Fruit fly (Drosophila melanogaster) whole organism, prepupa: ENCODE results near the gene CG11037.

Experiments used
- Blimp-1 ChIP-seq: fragments of 200-800 bp; sonication (Bioruptor generic); optimal IDR thresholded peaks from 3 replicates; lab custom pipeline; 2017; ENCODE audit warnings: missing biosample characterization, missing genetic modification characterization, mild to moderate bottlenecking, moderate library complexity, missing genetic modification reagents
- CG10631 ChIP-seq: fragments of 200-800 bp; sonication (Bioruptor generic); optimal IDR thresholded peaks from 2 replicates; lab custom pipeline; 2016; ENCODE audit warnings: missing biosample characterization, missing genetic modification characterization
- CG11902 ChIP-seq: fragments of 200-800 bp; sonication (Bioruptor generic); optimal IDR thresholded peaks from 3 replicates; lab custom pipeline; 2016; ENCODE audit warnings: missing biosample characterization, missing genetic modification characterization
- CG1621 ChIP-seq: fragments of 200-800 bp; sonication (Bioruptor generic); optimal IDR thresholded peaks from 3 replicates; lab custom pipeline; 2018; ENCODE audit warnings: missing biosample characterization, mild to moderate bottlenecking, missing genetic modification characterization
- CG3032 ChIP-seq: fragments of 200-800 bp; optimal IDR thresholded peaks from 2 replicates; lab custom pipeline; 2019; ENCODE audit warnings: missing biosample characterization, mild to moderate bottlenecking, missing genetic modification characterization, moderate library complexity
- CG31627 ChIP-seq: fragments of 200-800 bp; sonication (Bioruptor generic); optimal IDR thresholded peaks from 3 replicates; lab custom pipeline; 2016; ENCODE audit warnings: missing biosample characterization, missing genetic modification characterization
- CG32006 ChIP-seq: fragments of 200-800 bp; sonication (Bioruptor generic); optimal IDR thresholded peaks from 3 replicates; lab custom pipeline; 2017; ENCODE audit warnings: missing biosample characterization, mild to moderate bottlenecking, missing genetic modification characterization
- CG34406 ChIP-seq: fragments of 200-800 bp; sonication (Bioruptor generic); optimal IDR thresholded peaks from 3 replicates; lab custom pipeline; 2016; ENCODE audit warnings: missing biosample characterization, missing genetic modification characterization
- CG4318 ChIP-seq: fragments of 200-800 bp; sonication (Bioruptor generic); optimal IDR thresholded peaks from 3 replicates; lab custom pipeline; 2017; ENCODE audit warnings: missing biosample characterization, mild to moderate bottlenecking, missing genetic modification characterization
- CG6163 ChIP-seq: fragments of 200-800 bp; sonication (Bioruptor generic); IDR thresholded peaks from 3 replicates; pipeline ENCODE4 v1.3.6; 2022; ENCODE audit warnings: missing biosample characterization, missing genetic modification characterization
- CG6854 ChIP-seq: fragments of 200-800 bp; sonication (Bioruptor generic); optimal IDR thresholded peaks from 2 replicates; lab custom pipeline; 2017; ENCODE audit warnings: missing biosample characterization, mild to moderate bottlenecking, missing genetic modification characterization
- CG7368 ChIP-seq: fragments of 200-800 bp; sonication (Bioruptor generic); optimal IDR thresholded peaks from 3 replicates; lab custom pipeline; 2016; ENCODE audit warnings: missing biosample characterization, missing genetic modification characterization
- CG8319 ChIP-seq: fragments of 200-800 bp; sonication (Bioruptor generic); optimal IDR thresholded peaks from 3 replicates; lab custom pipeline; 2016; ENCODE audit warnings: missing biosample characterization, missing genetic modification characterization
- CG8632 ChIP-seq: fragments of 200-800 bp; sonication (Bioruptor generic); optimal IDR thresholded peaks from 3 replicates; lab custom pipeline; 2016; ENCODE audit warnings: missing biosample characterization, missing genetic modification characterization
- CG9139 ChIP-seq: fragments of 200-800 bp; sonication (Bioruptor generic); optimal IDR thresholded peaks from 3 replicates; lab custom pipeline; 2017; ENCODE audit warnings: missing biosample characterization, mild to moderate bottlenecking, missing genetic modification characterization
- Eip75B ChIP-seq: fragments of 200-800 bp; sonication (Bioruptor generic); optimal IDR thresholded peaks from 3 replicates; lab custom pipeline; 2016; ENCODE audit warnings: missing biosample characterization, missing genetic modification characterization
- Eip78C ChIP-seq: fragments of 200-800 bp; sonication (Bioruptor generic); peaks from one replicate; lab custom pipeline; 2016; ENCODE audit warnings: missing biosample characterization, missing genetic modification characterization
- Eip93F ChIP-seq: fragments of 200-800 bp; sonication (Bioruptor generic); optimal IDR thresholded peaks from 2 replicates; lab custom pipeline; 2016; ENCODE audit warnings: missing biosample characterization, mild to moderate bottlenecking, missing genetic modification characterization
- Ets21C ChIP-seq: fragments of 200-800 bp; sonication (Bioruptor generic); optimal IDR thresholded peaks from 3 replicates; lab custom pipeline; 2016; ENCODE audit warnings: missing biosample characterization, missing genetic modification characterization
- Ets96B ChIP-seq: fragments of 200-800 bp; optimal IDR thresholded peaks from 2 replicates; lab custom pipeline; 2019; ENCODE audit warnings: missing biosample characterization, mild to moderate bottlenecking, missing genetic modification characterization, moderate library complexity
- Gug ChIP-seq: fragments of 200-800 bp; sonication (Bioruptor generic); IDR thresholded peaks from 2 replicates; pipeline ENCODE4 v1.3.6; 2022; ENCODE audit warnings: missing biosample characterization, missing genetic modification characterization
- Hr38 ChIP-seq: sonication (Bioruptor generic); optimal IDR thresholded peaks from 2 replicates; lab custom pipeline; 2016; ENCODE audit warnings: missing biosample characterization, missing genetic modification characterization
- Lpt ChIP-seq: fragments of 200-800 bp; sonication (Bioruptor generic); optimal IDR thresholded peaks from 3 replicates; lab custom pipeline; 2016; ENCODE audit warnings: missing biosample characterization, missing genetic modification characterization
- Met ChIP-seq: fragments of 200-800 bp; sonication (Bioruptor generic); optimal IDR thresholded peaks from 3 replicates; lab custom pipeline; 2016; ENCODE audit warnings: missing biosample characterization, missing genetic modification characterization
- Smox ChIP-seq: fragments of 200-800 bp; sonication (Bioruptor generic); optimal IDR thresholded peaks from 3 replicates; lab custom pipeline; 2016; ENCODE audit warnings: missing biosample characterization, missing genetic modification characterization
- Sox102F ChIP-seq: fragments of 200-800 bp; sonication (Bioruptor generic); optimal IDR thresholded peaks from 2 replicates; lab custom pipeline; 2016; ENCODE audit warnings: missing biosample characterization, mild to moderate bottlenecking, missing genetic modification characterization
- Sox14 ChIP-seq: fragments of 200-800 bp; sonication (Bioruptor generic); optimal IDR thresholded peaks from 3 replicates; lab custom pipeline; 2016; ENCODE audit warnings: missing biosample characterization, missing genetic modification characterization
- Sox15 ChIP-seq: fragments of 200-800 bp; sonication (Bioruptor generic); optimal IDR thresholded peaks from 3 replicates; lab custom pipeline; 2016; ENCODE audit warnings: missing biosample characterization, missing genetic modification characterization
- achi ChIP-seq: fragments of 200-800 bp; sonication (Bioruptor generic); optimal IDR thresholded peaks from 3 replicates; lab custom pipeline; 2016; ENCODE audit warnings: missing biosample characterization, missing genetic modification characterization
- cyc ChIP-seq: fragments of 200-800 bp; sonication (Bioruptor generic); optimal IDR thresholded peaks from 3 replicates; lab custom pipeline; 2016; ENCODE audit warnings: missing biosample characterization, missing genetic modification characterization
- dac ChIP-seq: fragments of 200-800 bp; sonication (Bioruptor generic); optimal IDR thresholded peaks from 2 replicates; lab custom pipeline; 2017; ENCODE audit warnings: missing biosample characterization, mild to moderate bottlenecking, missing genetic modification characterization
- eg ChIP-seq: fragments of 200-800 bp; sonication (Bioruptor generic); IDR thresholded peaks from 3 replicates; pipeline ENCODE4 v1.3.6; 2022; ENCODE audit warnings: missing biosample characterization, missing genetic modification characterization
- esn ChIP-seq: fragments of 200-800 bp; sonication (Bioruptor generic); optimal IDR thresholded peaks from 2 replicates; lab custom pipeline; 2016; ENCODE audit warnings: missing biosample characterization, mild to moderate bottlenecking, missing genetic modification characterization, moderate library complexity
- fd85E ChIP-seq: fragments of 200-800 bp; sonication (Bioruptor generic); optimal IDR thresholded peaks from 3 replicates; lab custom pipeline; 2016; ENCODE audit warnings: missing biosample characterization, missing genetic modification characterization
- fkh ChIP-seq: fragments of 200-800 bp; sonication (Bioruptor generic); optimal IDR thresholded peaks from 3 replicates; lab custom pipeline; 2017; ENCODE audit warnings: missing biosample characterization, mild to moderate bottlenecking, missing genetic modification characterization, moderate library complexity
- lz ChIP-seq: fragments of 200-800 bp; sonication (Bioruptor generic); optimal IDR thresholded peaks from 3 replicates; lab custom pipeline; 2016; ENCODE audit warnings: missing biosample characterization, missing genetic modification characterization
- net ChIP-seq: fragments of 200-800 bp; sonication (Bioruptor generic); optimal IDR thresholded peaks from 3 replicates; lab custom pipeline; 2016; ENCODE audit warnings: missing biosample characterization, missing genetic modification characterization
- pdm3 ChIP-seq: fragments of 200-800 bp; sonication (Bioruptor generic); optimal IDR thresholded peaks from 3 replicates; lab custom pipeline; 2016; ENCODE audit warnings: missing biosample characterization, missing genetic modification characterization
- salr ChIP-seq, 2 experiments: fragments of 200-800 bp; sonication (Bioruptor generic); optimal IDR thresholded peaks; 3 replicates each; lab custom pipeline; 2016 to 2018; ENCODE audit warnings: missing biosample characterization in 2 of 2, missing genetic modification characterization in 2 of 2, mild to moderate bottlenecking in 1 of 2
- ss ChIP-seq, 2 experiments: fragments of 200-800 bp; sonication (Bioruptor generic); optimal IDR thresholded peaks; 2 replicates in 1 of 2; 3 replicates in 1 of 2; lab custom pipeline; 2017 to 2018; ENCODE audit warnings: mild to moderate bottlenecking in 2 of 2, missing biosample characterization in 2 of 2, missing genetic modification characterization in 2 of 2, moderate library complexity in 1 of 2
- svp ChIP-seq: fragments of 200-800 bp; sonication (Bioruptor generic); peaks from one replicate; lab custom pipeline; 2016; ENCODE audit warnings: missing biosample characterization, missing genetic modification characterization
- topi ChIP-seq: fragments of 200-800 bp; sonication (Bioruptor generic); optimal IDR thresholded peaks from 3 replicates; lab custom pipeline; 2016; ENCODE audit warnings: missing biosample characterization, missing genetic modification characterization

The CG11037 gene

DNA sequence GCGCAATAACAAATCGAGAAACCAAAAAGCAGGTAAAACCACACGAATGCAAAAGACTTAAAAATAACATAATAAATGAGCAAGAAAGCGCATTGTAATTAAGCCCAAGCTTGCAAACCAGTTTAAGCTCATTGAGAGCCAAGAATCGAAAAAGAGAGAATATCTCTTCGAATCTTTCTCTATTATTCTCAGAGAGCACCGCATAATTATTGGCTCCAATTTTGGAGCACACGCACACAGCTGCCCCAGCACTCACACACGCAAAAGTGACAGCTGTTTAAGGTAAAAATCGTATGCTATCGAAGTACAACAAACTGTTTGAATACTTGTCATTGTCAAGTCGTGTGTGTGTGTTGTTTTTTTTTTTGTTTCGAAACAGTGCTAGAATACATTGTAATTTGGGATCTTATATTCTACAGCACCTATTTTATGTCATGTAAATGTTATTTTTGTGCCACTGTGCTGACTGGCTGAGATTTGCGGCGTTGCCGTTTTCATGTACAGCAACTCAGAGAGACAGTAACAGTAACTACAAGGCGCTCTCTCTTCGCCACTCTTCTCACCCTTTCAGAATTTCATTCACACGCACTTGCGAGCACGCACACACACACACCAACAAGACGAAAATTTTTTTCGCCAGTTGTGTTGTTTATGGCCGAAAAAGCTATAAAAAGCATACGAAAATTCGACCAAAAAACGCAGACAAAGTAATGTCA, 48.4 kb upstream of the CG11037 start (continued):
- peak; percentile 64 for TF ChIP-seq Sox15 (GFP tag; lab: Kevin White, UChicago)
- TF ChIP-seq Eip93F (GFP tag; lab: Kevin White, UChicago), result no peak
- TF ChIP-seq esn (GFP tag; lab: Kevin White, UChicago), result peak; percentile 88
- TF ChIP-seq CG8632 (GFP tag; lab: Kevin White, UChicago), result peak; percentile 78
- peak; percentile 68 for TF ChIP-seq Lpt
- peak; percentile 80 for TF ChIP-seq CG31627
- TF ChIP-seq dac (GFP tag; lab: Kevin White, UChicago), result peak; percentile 46
- TF ChIP-seq CG34406 (GFP tag; lab: Kevin White, UChicago), result peak; percentile 80
- peak; percentile 61 for TF ChIP-seq Gug
- TF ChIP-seq Sox14 (GFP tag; lab: Kevin White, UChicago), result peak; percentile 89
- TF ChIP-seq Hr38 (GFP tag; lab: Kevin White, UChicago), result no peak
- peak; percentile 87 for TF ChIP-seq Eip75B (GFP tag; lab: Kevin White, UChicago)
- TF ChIP-seq topi (GFP tag; lab: Kevin White, UChicago), result peak; percentile 85
- TF ChIP-seq net, result peak; percentile 78
- no peak for TF ChIP-seq CG3032 (tag; lab: Kevin White, UChicago)
- TF ChIP-seq Smox, result peak; percentile 82

DNA sequence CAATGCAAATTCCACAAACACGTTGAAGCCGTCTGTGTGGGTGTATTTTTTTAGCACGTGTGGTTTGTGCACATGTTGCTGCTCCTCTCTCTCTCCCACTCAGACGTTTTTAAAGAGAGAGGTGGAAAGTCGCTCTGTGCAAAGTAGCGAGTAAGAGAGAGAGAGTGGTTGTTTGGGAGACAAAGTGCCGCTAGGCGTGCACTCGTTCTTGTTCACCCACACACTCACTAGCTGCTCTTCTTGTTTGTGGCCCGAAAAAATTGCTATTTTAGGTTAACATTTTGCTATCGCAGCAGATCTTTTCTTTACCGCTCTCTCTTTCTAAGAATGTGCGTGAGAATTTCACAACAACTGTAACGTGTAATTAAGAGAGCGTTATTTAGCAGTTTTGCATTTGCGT, 47.7 kb upstream of the CG11037 start:
- TF ChIP-seq CG6163 (GFP tag; lab: Robert Waterston, UW), result peak; percentile 39; the same call in 1 of the 3 replicates
- no peak for TF ChIP-seq cyc (GFP tag; lab: Kevin White, UChicago)
- no peak for TF ChIP-seq dac (GFP tag; lab: Kevin White, UChicago)
- TF ChIP-seq CG9139 (GFP tag; lab: Kevin White, UChicago), result no peak
- peak in 1 of 2 experiments; percentile 2 for TF ChIP-seq ss (GFP tag; optimal IDR thresholded peaks at IDR 0.05; lab: Kevin White, UChicago)
- no peak for TF ChIP-seq Eip78C (GFP tag; lab: Kevin White, UChicago)
- TF ChIP-seq net, result no peak
- no peak for TF ChIP-seq svp (GFP tag; lab: Kevin White, UChicago)
- no peak for TF ChIP-seq CG1621 (tag; lab: Kevin White, UChicago)
- TF ChIP-seq Sox15 (GFP tag; lab: Kevin White, UChicago), result no peak
- TF ChIP-seq Eip93F (GFP tag; lab: Kevin White, UChicago), result no peak
- TF ChIP-seq fd85E (GFP tag; lab: Kevin White, UChicago), result peak; percentile 21
- TF ChIP-seq Ets96B (tag; lab: Kevin White, UChicago), result no peak
- TF ChIP-seq Eip75B (GFP tag; lab: Kevin White, UChicago), result no peak
- TF ChIP-seq CG34406 (GFP tag; lab: Kevin White, UChicago), result no peak
- TF ChIP-seq Hr38 (GFP tag; lab: Kevin White, UChicago), result no peak
- no peak for TF ChIP-seq Lpt
- TF ChIP-seq CG8632 (GFP tag; lab: Kevin White, UChicago), result no peak
- peak; percentile 24; the same call in 1 of the 3 replicates for TF ChIP-seq eg
- no peak for TF ChIP-seq Ets21C (GFP tag; lab: Kevin White, UChicago)
- TF ChIP-seq CG31627, result no peak

DNA sequence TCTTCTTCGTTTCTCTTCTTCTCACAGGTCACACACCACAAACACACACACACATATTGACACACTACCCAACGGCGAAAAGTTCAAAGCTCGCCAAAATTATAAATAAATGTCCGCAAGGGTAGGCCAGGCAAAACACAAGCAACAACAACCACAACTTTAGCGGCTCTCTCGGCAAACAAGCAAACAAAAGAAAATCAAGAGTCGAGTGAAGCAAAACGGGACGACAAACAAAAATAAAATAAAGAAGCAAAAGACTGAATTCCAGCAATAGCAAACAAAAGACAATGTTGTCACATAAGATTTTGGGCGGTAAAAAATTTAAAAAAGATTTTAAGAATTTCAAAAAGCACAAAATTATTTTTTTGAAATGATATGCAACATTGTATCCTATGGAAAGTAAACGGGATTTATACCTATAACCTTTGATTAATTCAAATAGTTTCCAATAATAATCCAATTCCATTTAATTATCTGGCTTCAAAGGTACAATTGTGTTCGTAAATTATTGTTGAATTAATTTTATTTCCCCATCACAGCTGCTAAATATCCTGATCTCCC, 47.1 kb upstream of the CG11037 start:
- TF ChIP-seq Ets21C (GFP tag; lab: Kevin White, UChicago), result no peak
- TF ChIP-seq fd85E (GFP tag; lab: Kevin White, UChicago), result no peak
- no peak for TF ChIP-seq Blimp-1 (GFP tag; lab: Kevin White, UChicago)
- TF ChIP-seq CG6854 (GFP tag; lab: Kevin White, UChicago), result no peak
- TF ChIP-seq CG34406 (GFP tag; lab: Kevin White, UChicago), result peak; percentile 7
- TF ChIP-seq CG32006 (GFP tag; lab: Kevin White, UChicago), result no peak
- TF ChIP-seq achi (GFP tag; lab: Kevin White, UChicago), result peak; percentile 18
- TF ChIP-seq CG7368 (GFP tag; lab: Kevin White, UChicago), result no peak
- TF ChIP-seq Smox, result no peak
- TF ChIP-seq salr (GFP tag; optimal IDR thresholded peaks at IDR 0.05; lab: Kevin White, UChicago), result peak in 1 of 2 experiments; percentile 7
- TF ChIP-seq eg, result no peak
- TF ChIP-seq Sox14 (GFP tag; lab: Kevin White, UChicago), result no peak
- TF ChIP-seq Sox102F (GFP tag; lab: Kevin White, UChicago), result peak; percentile 12
- no peak for TF ChIP-seq svp (GFP tag; lab: Kevin White, UChicago)
- TF ChIP-seq Gug, result no peak
- TF ChIP-seq CG8319 (GFP tag; lab: Kevin White, UChicago), result no peak
- no peak for TF ChIP-seq cyc (GFP tag; lab: Kevin White, UChicago)
- TF ChIP-seq CG11902, result no peak
- TF ChIP-seq Lpt, result no peak
- no peak for TF ChIP-seq CG1621 (tag; lab: Kevin White, UChicago)
- TF ChIP-seq CG4318, result no peak
- TF ChIP-seq fkh (GFP tag; lab: Kevin White, UChicago), result peak; percentile 63
- no peak for TF ChIP-seq Eip93F (GFP tag; lab: Kevin White, UChicago)
- peak; percentile 77 for TF ChIP-seq Eip78C (GFP tag; lab: Kevin White, UChicago)
- TF ChIP-seq lz (GFP tag; lab: Kevin White, UChicago), result no peak
- peak; percentile 7 for TF ChIP-seq pdm3 (GFP tag; lab: Kevin White, UChicago)
- TF ChIP-seq esn (GFP tag; lab: Kevin White, UChicago), result peak; percentile 19
- TF ChIP-seq CG9139 (GFP tag; lab: Kevin White, UChicago), result no peak
- no peak for TF ChIP-seq net
- no peak for TF ChIP-seq CG10631 (GFP tag; lab: Kevin White, UChicago)
- peak; percentile 8 for TF ChIP-seq Met (GFP tag; lab: Kevin White, UChicago)
- TF ChIP-seq Sox15 (GFP tag; lab: Kevin White, UChicago), result no peak
- TF ChIP-seq CG8632 (GFP tag; lab: Kevin White, UChicago), result no peak
